Fruit fly (Drosophila melanogaster) Kc167 (cell line): ENCODE measurements around the gene CG2691.

Experiments
- Myc ChIP-seq: fragments of >200 bp; optimal IDR thresholded peaks from 2 replicates; lab custom pipeline; 2017; ENCODE audit warnings: missing external identifiers
- Sin3A ChIP-seq: fragments of >200 bp; optimal IDR thresholded peaks from 2 replicates; lab custom pipeline; 2018; ENCODE audit warnings: missing external identifiers
- insv ChIP-seq: fragments of >200 bp; optimal IDR thresholded peaks from 3 replicates; lab custom pipeline; 2018; ENCODE audit warnings: missing external identifiers

dm6 chrX:13572382-13572781, 51.8 kb downstream of the CG2691 start:
- no peak for TF ChIP-seq Sin3A (lab: Kevin White, UChicago)
- TF ChIP-seq insv: no peak
- no peak for TF ChIP-seq Myc (lab: Kevin White, UChicago)
